Worm (Caenorhabditis elegans): ENCODE measurements around the gene ZK686.5.

ce11 chrIII:7730331-7730730 lies 37.0 kb downstream of the ZK686.5 start:
- TF ChIP-seq mcd-1 (GFP tag; IDR thresholded peaks at IDR 0.05) (no peak), mel-28 (tag; optimal IDR thresholded peaks at IDR 0.05; ENCODE audit: borderline replicate concordance) (no peak), hlh-26 (GFP tag; conservative IDR thresholded peaks at IDR 0.05) (no peak), snpc-4 (GFP tag; optimal IDR thresholded peaks at IDR 0.05) (no peak), snpc-4 (tag; optimal IDR thresholded peaks at IDR 0.05) (no peak), bed-1 (GFP tag; IDR thresholded peaks at IDR 0.05) (no peak), B0035.1 (tag; optimal IDR thresholded peaks at IDR 0.05) (no peak)
